Fruit fly (Drosophila melanogaster) whole organism, embryonic: ENCODE results near the gene Cyp1.

Source experiments
- CG10267 ChIP-seq: fragments of 200-800 bp; sonication (Bioruptor generic); optimal IDR thresholded peaks from 2 replicates; lab custom pipeline; 2018; ENCODE audit warnings: missing biosample characterization, mild to moderate bottlenecking, missing genetic modification characterization, moderate library complexity
- CG10543 ChIP-seq: fragments of 200-800 bp; sonication (Bioruptor generic); optimal IDR thresholded peaks from 3 replicates; lab custom pipeline; 2017; ENCODE audit warnings: missing biosample characterization, mild to moderate bottlenecking, missing genetic modification characterization, moderate library complexity
- CG12769 ChIP-seq: fragments of 200-800 bp; sonication (Bioruptor generic); optimal IDR thresholded peaks from 2 replicates; lab custom pipeline; 2019; ENCODE audit warnings: missing biosample characterization, mild to moderate bottlenecking, missing genetic modification characterization, moderate library complexity
- CG14667 ChIP-seq: fragments of 200-800 bp; sonication (Bioruptor generic); IDR thresholded peaks from 2 replicates; pipeline ENCODE4 v1.3.6; 2022; ENCODE audit warnings: missing biosample characterization, missing genetic modification characterization
- CG14710 ChIP-seq: fragments of 200-800 bp; sonication (Bioruptor generic); optimal IDR thresholded peaks from 3 replicates; lab custom pipeline; 2019; ENCODE audit warnings: missing biosample characterization, mild to moderate bottlenecking, missing genetic modification characterization, moderate library complexity
- CG16815 ChIP-seq: fragments of 200-800 bp; sonication (Bioruptor generic); optimal IDR thresholded peaks from 3 replicates; lab custom pipeline; 2017; ENCODE audit warnings: missing biosample characterization, mild to moderate bottlenecking, missing genetic modification characterization
- CG16863 ChIP-seq: fragments of 200-800 bp; sonication (Bioruptor generic); optimal IDR thresholded peaks from 3 replicates; lab custom pipeline; 2016; ENCODE audit warnings: missing biosample characterization, missing genetic modification characterization
- CG17385 ChIP-seq: fragments of 200-800 bp; sonication (Bioruptor generic); optimal IDR thresholded peaks from 3 replicates; lab custom pipeline; 2018; ENCODE audit warnings: missing biosample characterization, mild to moderate bottlenecking, missing genetic modification characterization
- CG17802 ChIP-seq: fragments of 200-800 bp; sonication (Bioruptor generic); optimal IDR thresholded peaks from 2 replicates; lab custom pipeline; 2018; ENCODE audit warnings: missing biosample characterization, mild to moderate bottlenecking, missing genetic modification characterization, moderate library complexity
- CG2116 ChIP-seq: fragments of 200-800 bp; sonication (Bioruptor generic); optimal IDR thresholded peaks from 3 replicates; lab custom pipeline; 2018; ENCODE audit warnings: missing biosample characterization, mild to moderate bottlenecking, missing genetic modification characterization
- CG2199 ChIP-seq: fragments of 200-800 bp; sonication (Bioruptor generic); IDR thresholded peaks from 3 replicates; pipeline ENCODE4 v1.3.6; 2022; ENCODE audit warnings: missing biosample characterization, missing genetic modification characterization
- CG33557 ChIP-seq: fragments of 200-800 bp; sonication (Bioruptor generic); optimal IDR thresholded peaks from 2 replicates; lab custom pipeline; 2019; ENCODE audit warnings: missing biosample characterization, mild to moderate bottlenecking, missing genetic modification characterization, moderate library complexity
- CG5953 ChIP-seq: fragments of 200-800 bp; sonication (Bioruptor generic); IDR thresholded peaks from 2 replicates; pipeline ENCODE4 v1.3.6; 2022; ENCODE audit warnings: missing biosample characterization, missing genetic modification characterization
- CG6765 ChIP-seq: fragments of 200-800 bp; sonication (Bioruptor generic); optimal IDR thresholded peaks from 3 replicates; lab custom pipeline; 2017; ENCODE audit warnings: missing biosample characterization, mild to moderate bottlenecking, missing genetic modification characterization
- CG7839 ChIP-seq: fragments of 200-800 bp; sonication (Bioruptor generic); optimal IDR thresholded peaks from 3 replicates; lab custom pipeline; 2018; ENCODE audit warnings: missing biosample characterization, mild to moderate bottlenecking, missing genetic modification characterization, moderate library complexity
- CG9727 ChIP-seq: fragments of 200-800 bp; sonication (Bioruptor generic); optimal IDR thresholded peaks from 3 replicates; lab custom pipeline; 2017; ENCODE audit warnings: missing biosample characterization, mild to moderate bottlenecking, missing genetic modification characterization
- Dad ChIP-seq: fragments of 200-800 bp; sonication (Bioruptor generic); optimal IDR thresholded peaks from 3 replicates; lab custom pipeline; 2016; ENCODE audit warnings: missing biosample characterization, missing genetic modification characterization
- Dek ChIP-seq: fragments of 200-800 bp; sonication (Bioruptor generic); optimal IDR thresholded peaks from 3 replicates; lab custom pipeline; 2019; ENCODE audit warnings: missing biosample characterization, mild to moderate bottlenecking, missing genetic modification characterization, moderate library complexity
- Drgx ChIP-seq: fragments of 200-800 bp; sonication (Bioruptor generic); IDR thresholded peaks from 2 replicates; pipeline ENCODE4 v1.3.6; 2022; ENCODE audit warnings: missing biosample characterization, missing genetic modification characterization
- Ets65A ChIP-seq: fragments of 200-800 bp; sonication (Bioruptor generic); peaks from one replicate; lab custom pipeline; 2016; ENCODE audit warnings: missing biosample characterization, missing genetic modification characterization
- HmgZ ChIP-seq: fragments of 200-800 bp; sonication (Bioruptor generic); optimal IDR thresholded peaks from 2 replicates; lab custom pipeline; 2018; ENCODE audit warnings: missing biosample characterization, mild to moderate bottlenecking, missing genetic modification characterization
- Hr51 ChIP-seq, 2 experiments: fragments of 200-800 bp; sonication (Bioruptor generic); optimal IDR thresholded peaks; 2 replicates in 1 of 2; 3 replicates in 1 of 2; lab custom pipeline; 2016 to 2018; ENCODE audit warnings: missing biosample characterization in 2 of 2, missing genetic modification characterization in 2 of 2, mild to moderate bottlenecking in 1 of 2, moderate library complexity in 1 of 2
- NC2β ChIP-seq: fragments of 200-800 bp; sonication (Bioruptor generic); optimal IDR thresholded peaks from 2 replicates; lab custom pipeline; 2016; ENCODE audit warnings: missing biosample characterization, missing genetic modification characterization
- Opbp ChIP-seq: fragments of 200-800 bp; sonication (Bioruptor generic); IDR thresholded peaks from 3 replicates; pipeline ENCODE4 v1.3.6; 2022; ENCODE audit warnings: missing biosample characterization, missing genetic modification characterization; ENCODE audit not compliant: partially characterized antibody
- PHDP ChIP-seq: fragments of 200-800 bp; sonication (Bioruptor generic); optimal IDR thresholded peaks from 3 replicates; lab custom pipeline; 2018; ENCODE audit warnings: missing biosample characterization, mild to moderate bottlenecking, missing genetic modification characterization, moderate library complexity
- Sin3A ChIP-seq: fragments of >200 bp; optimal IDR thresholded peaks from 2 replicates; lab custom pipeline; 2018
- Sox102F ChIP-seq: fragments of 200-800 bp; sonication (Bioruptor generic); optimal IDR thresholded peaks from 2 replicates; lab custom pipeline; 2018; ENCODE audit warnings: missing biosample characterization, mild to moderate bottlenecking, missing genetic modification characterization, moderate library complexity
- Xrp1 ChIP-seq: fragments of 200-800 bp; sonication (Bioruptor generic); IDR thresholded peaks from 2 replicates; pipeline ENCODE4 v1.3.6; 2022; ENCODE audit warnings: missing biosample characterization, missing genetic modification characterization
- YL-1 ChIP-seq: fragments of 200-800 bp; sonication (Bioruptor generic); optimal IDR thresholded peaks from 3 replicates; lab custom pipeline; 2017; ENCODE audit warnings: missing biosample characterization, mild to moderate bottlenecking, missing genetic modification characterization
- bbx ChIP-seq: fragments of 200-800 bp; sonication (Bioruptor generic); IDR thresholded peaks from 2 replicates; pipeline ENCODE4 v1.3.6; 2022; ENCODE audit warnings: missing biosample characterization, missing genetic modification characterization; ENCODE audit not compliant: partially characterized antibody
- bsh ChIP-seq, 2 experiments: fragments of 200-800 bp; sonication (Bioruptor generic); optimal IDR thresholded peaks; 2 replicates each; lab custom pipeline; 2017 to 2018; ENCODE audit warnings: mild to moderate bottlenecking in 2 of 2, missing biosample characterization in 2 of 2, missing genetic modification characterization in 2 of 2, moderate library complexity in 1 of 2
- ci ChIP-seq: fragments of 200-800 bp; sonication (Bioruptor generic); IDR thresholded peaks from 3 replicates; pipeline ENCODE4 v1.3.6; 2022; ENCODE audit warnings: missing biosample characterization, missing genetic modification characterization
- dati ChIP-seq: fragments of 200-800 bp; sonication (Bioruptor generic); IDR thresholded peaks from 2 replicates; pipeline ENCODE4 v1.3.6; 2022; ENCODE audit warnings: missing biosample characterization, missing genetic modification characterization
- gem ChIP-seq: fragments of 200-800 bp; sonication (Bioruptor generic); optimal IDR thresholded peaks from 2 replicates; lab custom pipeline; 2019; ENCODE audit warnings: missing biosample characterization, mild to moderate bottlenecking, missing genetic modification characterization, moderate library complexity
- grau ChIP-seq: fragments of 200-800 bp; optimal IDR thresholded peaks from 3 replicates; lab custom pipeline; 2019; ENCODE audit warnings: missing biosample characterization, mild to moderate bottlenecking, missing genetic modification characterization, moderate library complexity
- gsb-n ChIP-seq: fragments of 200-800 bp; sonication (Bioruptor generic); optimal IDR thresholded peaks from 3 replicates; lab custom pipeline; 2018; ENCODE audit warnings: missing biosample characterization, mild to moderate bottlenecking, missing genetic modification characterization
- jigr1 ChIP-seq: fragments of 200-800 bp; sonication (Bioruptor generic); IDR thresholded peaks from 3 replicates; pipeline ENCODE4 v1.3.6; 2022; ENCODE audit warnings: missing biosample characterization, missing genetic modification characterization
- kah ChIP-seq: fragments of 200-800 bp; sonication (Bioruptor generic); optimal IDR thresholded peaks from 2 replicates; lab custom pipeline; 2018; ENCODE audit warnings: missing biosample characterization, mild to moderate bottlenecking, missing genetic modification characterization
- kni ChIP-seq: fragments of 200-800 bp; sonication (Bioruptor generic); optimal IDR thresholded peaks from 3 replicates; lab custom pipeline; 2017; ENCODE audit warnings: mild to moderate bottlenecking, missing biosample characterization, missing genetic modification reagents, missing genetic modification characterization
- nerfin-1 ChIP-seq: fragments of 200-800 bp; sonication (Bioruptor generic); optimal IDR thresholded peaks from 3 replicates; lab custom pipeline; 2019; ENCODE audit warnings: missing biosample characterization, mild to moderate bottlenecking, missing genetic modification characterization, moderate library complexity
- nmo ChIP-seq: fragments of 200-800 bp; sonication (Bioruptor generic); optimal IDR thresholded peaks from 2 replicates; lab custom pipeline; 2018; ENCODE audit warnings: missing biosample characterization, mild to moderate bottlenecking, missing genetic modification characterization, moderate library complexity
- pum ChIP-seq: fragments of 200-800 bp; sonication (Bioruptor generic); optimal IDR thresholded peaks from 2 replicates; lab custom pipeline; 2016; ENCODE audit warnings: missing biosample characterization, missing genetic modification characterization
- pzg ChIP-seq: fragments of 200-800 bp; sonication (Bioruptor generic); optimal IDR thresholded peaks from 3 replicates; lab custom pipeline; 2018; ENCODE audit warnings: missing biosample characterization, mild to moderate bottlenecking, missing genetic modification characterization, moderate library complexity
- sd ChIP-seq: fragments of 200-800 bp; sonication (Bioruptor generic); optimal IDR thresholded peaks from 3 replicates; lab custom pipeline; 2018; ENCODE audit warnings: missing biosample characterization, mild to moderate bottlenecking, missing genetic modification characterization, moderate library complexity
- sna ChIP-seq: fragments of 200-800 bp; sonication (Bioruptor generic); IDR thresholded peaks from 2 replicates; pipeline ENCODE4 v1.3.6; 2022; ENCODE audit warnings: missing biosample characterization, missing genetic modification characterization; ENCODE audit not compliant: partially characterized antibody
- tna ChIP-seq: fragments of 200-800 bp; sonication (Bioruptor generic); IDR thresholded peaks from 2 replicates; pipeline ENCODE4 v1.3.6; 2022; ENCODE audit warnings: missing biosample characterization, missing genetic modification characterization; ENCODE audit not compliant: partially characterized antibody
- twi ChIP-seq: fragments of 200-800 bp; optimal IDR thresholded peaks from 2 replicates; lab custom pipeline; 2019; ENCODE audit warnings: missing biosample characterization, mild to moderate bottlenecking, missing genetic modification characterization, moderate library complexity
- unpg ChIP-seq: fragments of 200-800 bp; sonication (Bioruptor generic); optimal IDR thresholded peaks from 3 replicates; lab custom pipeline; 2018; ENCODE audit warnings: missing biosample characterization, mild to moderate bottlenecking, missing genetic modification characterization, moderate library complexity

Cyp1 gene

dm6 chrX:16313078-16313875, 6.9 kb downstream of the Cyp1 start, which contains the start of the genes CG9915 and SWIP (continued):
- TF ChIP-seq sd (tag; lab: Kevin White, UChicago) (no peak), CG16815 (GFP tag; lab: Kevin White, UChicago) (no peak), Opbp (peak; percentile 79; the same call in 2 of the 3 replicates), Hr51 (GFP tag; optimal IDR thresholded peaks at IDR 0.05; lab: Kevin White, UChicago) (no peak), unpg (peak; percentile 7), YL-1 (GFP tag; lab: Kevin White, UChicago) (peak; percentile 1), gsb-n (tag; lab: Kevin White, UChicago) (no peak), NC2β (GFP tag; lab: Kevin White, UChicago) (no peak), twi (tag; lab: Kevin White, UChicago) (no peak), tna (GFP tag; lab: Robert Waterston, UW) (peak; percentile 75), jigr1 (GFP tag; lab: Robert Waterston, UW) (no peak), CG10267 (tag; lab: Kevin White, UChicago) (peak; percentile 16), CG2199 (GFP tag; lab: Robert Waterston, UW) (no peak), CG5953 (GFP tag; lab: Robert Waterston, UW) (no peak), Dad (no peak), PHDP (tag; lab: Kevin White, UChicago) (no peak), CG33557 (GFP tag; lab: Kevin White, UChicago) (no peak), Xrp1 (GFP tag; lab: Robert Waterston, UW) (peak; percentile 26; the same call in 1 of the 2 replicates), CG7839 (tag; lab: Kevin White, UChicago) (no peak), CG14710 (tag; lab: Kevin White, UChicago) (peak; percentile 40), kni (GFP tag; lab: Kevin White, UChicago) (no peak), CG9727 (GFP tag; lab: Kevin White, UChicago) (peak; percentile 22), ci (GFP tag; lab: Robert Waterston, UW) (0 out of 3 replicates have a peak, but pooled peaks have one; percentile 25), gem (tag; lab: Kevin White, UChicago) (peak; percentile 40), bbx (GFP tag; lab: Robert Waterston, UW) (peak; percentile 71), nerfin-1 (tag; lab: Kevin White, UChicago) (no peak), bsh (GFP tag; optimal IDR thresholded peaks at IDR 0.05; lab: Kevin White, UChicago) (no peak), pzg (GFP tag; lab: Kevin White, UChicago) (peak; percentile 27), CG10543 (GFP tag; lab: Kevin White, UChicago) (no peak), CG2116 (GFP tag; lab: Kevin White, UChicago) (peak; percentile 76), nmo (GFP tag; lab: Kevin White, UChicago) (peak; percentile 13), Dek (tag; lab: Kevin White, UChicago) (no peak), CG17385 (GFP tag; lab: Kevin White, UChicago) (no peak), CG17802 (tag; lab: Kevin White, UChicago) (no peak), grau (peak; percentile 9), CG6765 (GFP tag; lab: Kevin White, UChicago) (no peak), CG12769 (tag; lab: Kevin White, UChicago) (no peak), CG16863 (GFP tag; lab: Kevin White, UChicago) (no peak), sna (GFP tag; lab: Robert Waterston, UW) (peak; percentile 41; the same call in 1 of the 2 replicates), Sin3A (lab: Kevin White, UChicago) (no peak), CG14667 (no peak), pum (GFP tag; lab: Kevin White, UChicago) (no peak), Drgx (GFP tag; lab: Robert Waterston, UW) (no peak), kah (GFP tag; lab: Kevin White, UChicago) (no peak), dati (GFP tag; lab: Robert Waterston, UW) (no peak), Sox102F (GFP tag; lab: Kevin White, UChicago) (no peak), HmgZ (tag; lab: Kevin White, UChicago) (no peak), Ets65A (GFP tag; lab: Kevin White, UChicago) (no peak)
